Worm (Caenorhabditis elegans): Measurements from ENCODE around the gene BE10.4.

BE10.4 gene

DNA sequence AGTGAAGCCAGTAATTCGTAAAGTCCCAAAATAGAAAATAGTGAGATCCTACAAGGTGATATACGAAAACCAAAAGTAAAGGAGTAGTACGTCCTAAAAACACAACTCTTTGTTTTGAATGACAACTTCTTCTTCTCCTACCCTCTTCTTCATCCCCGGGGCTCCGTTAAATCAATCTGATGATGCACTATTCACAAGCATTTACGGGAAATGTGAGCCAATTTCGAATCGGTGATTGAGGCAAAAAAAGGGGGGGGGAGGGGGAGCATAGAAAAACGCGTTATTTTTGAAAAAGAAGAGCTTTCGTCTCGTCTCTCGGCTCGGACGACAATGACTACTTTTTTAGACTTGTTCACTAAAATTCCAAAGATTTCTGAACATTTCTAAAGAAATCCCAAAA is 29.4 kb upstream of the BE10.4 start:
- TF ChIP-seq hlh-26 (GFP tag; conservative IDR thresholded peaks at IDR 0.05) = no peak
- TF ChIP-seq nhr-179 (tag; optimal IDR thresholded peaks at IDR 0.05) = no peak
- no peak for TF ChIP-seq dpff-1 (tag; optimal IDR thresholded peaks at IDR 0.05)
- TF ChIP-seq ama-1 (optimal IDR thresholded peaks at IDR 0.05) = no peak
- TF ChIP-seq ama-1 (GFP tag; optimal IDR thresholded peaks at IDR 0.05) = no peak
- TF ChIP-seq lsy-27 (tag; optimal IDR thresholded peaks at IDR 0.05; ENCODE audit: borderline replicate concordance, insufficient read depth) = no peak
- no peak for TF ChIP-seq lin-54 (GFP tag; optimal IDR thresholded peaks at IDR 0.05)

DNA sequence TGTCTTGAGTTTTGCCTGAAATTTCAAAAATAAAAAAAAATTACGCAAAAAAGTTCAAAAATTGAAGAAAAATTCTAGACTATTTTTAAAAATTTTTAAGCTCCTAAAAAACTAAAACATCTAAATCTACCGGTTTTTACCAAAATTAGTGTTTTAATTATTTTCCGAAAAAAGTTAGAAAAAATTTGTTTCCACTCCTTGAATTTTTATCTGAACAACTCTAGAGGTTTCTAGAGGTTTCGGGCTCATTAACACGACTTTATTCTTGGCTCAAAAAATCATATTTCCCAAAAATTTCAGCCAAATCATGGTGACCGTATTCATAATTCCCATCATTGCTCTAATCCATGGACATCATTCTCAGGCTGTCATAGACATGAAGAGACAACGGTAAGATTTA is 28.4 kb upstream of the BE10.4 start, which contains the start of gene lgc-37:
Gene lgc-37 (plus strand): TSS at position 301 of the 400 bp plus-strand sequence.
- TF ChIP-seq C06A6.2 (GFP tag; conservative IDR thresholded peaks at IDR 0.05) (no peak), ekl-4 (GFP tag; IDR thresholded peaks at IDR 0.05) (no peak), zim-3 (tag; optimal IDR thresholded peaks at IDR 0.05) (no peak), somi-1 (GFP tag; optimal IDR thresholded peaks at IDR 0.05) (no peak), lin-40 (tag; optimal IDR thresholded peaks at IDR 0.05) (no peak), athp-1 (tag; optimal IDR thresholded peaks at IDR 0.05) (no peak), gei-17 (GFP tag; optimal IDR thresholded peaks at IDR 0.05) (no peak), egrh-3 (GFP tag; IDR thresholded peaks at IDR 0.05) (no peak), F49E8.2 (tag; optimal IDR thresholded peaks at IDR 0.05; ENCODE audit: insufficient read depth) (no peak)

DNA sequence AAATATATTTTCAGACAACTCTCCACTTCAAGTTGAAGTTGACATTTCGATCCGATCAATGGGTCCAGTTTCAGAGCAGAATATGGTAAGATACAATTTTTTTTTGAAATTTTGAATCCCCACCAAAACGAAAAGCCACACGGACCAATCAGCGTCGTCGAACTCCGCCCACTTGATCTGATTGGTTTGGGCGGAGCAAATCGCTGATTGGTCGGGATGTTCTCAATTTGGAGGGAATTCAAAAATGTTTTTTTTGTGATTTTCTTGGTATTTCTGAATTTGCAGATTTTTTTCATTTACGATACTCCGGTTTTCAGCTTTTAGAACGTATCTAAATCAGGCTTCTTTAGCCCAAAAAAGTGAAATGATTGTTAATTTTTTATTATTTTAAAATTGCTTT is 27.9 kb upstream of the BE10.4 start:
- TF ChIP-seq cebp-1 (GFP tag; IDR thresholded peaks at IDR 0.05) (no peak), cebp-1 (tag; optimal IDR thresholded peaks at IDR 0.05) (no peak), mel-28 (tag; optimal IDR thresholded peaks at IDR 0.05; ENCODE audit: borderline replicate concordance) (no peak), bed-1 (GFP tag; IDR thresholded peaks at IDR 0.05) (no peak)

DNA sequence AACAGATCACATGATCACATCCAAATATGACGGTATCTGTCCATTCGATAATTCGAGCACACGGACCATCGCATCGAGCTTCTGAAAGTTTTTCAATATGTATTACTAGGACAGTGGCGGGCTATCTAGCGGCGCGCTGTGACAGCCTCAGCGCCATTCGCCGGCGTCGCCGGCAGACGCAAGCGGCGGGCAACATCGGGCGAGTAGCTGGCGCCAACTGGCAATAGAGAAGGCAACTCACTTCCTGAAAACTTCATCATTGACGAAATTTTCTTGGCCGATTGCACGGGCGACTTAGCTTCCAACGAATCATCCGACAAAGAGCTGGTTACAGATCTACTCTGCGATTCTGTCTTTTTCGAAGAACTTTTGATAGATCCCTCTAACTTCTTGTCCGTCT is 25.1 kb upstream of the BE10.4 start:
- no peak for TF ChIP-seq aptf-2 (GFP tag; conservative IDR thresholded peaks at IDR 0.05)
- TF ChIP-seq F37B4.10 (GFP tag; IDR thresholded peaks at IDR 0.05) = 0 out of 2 replicates have a peak, but pooled peaks have one; percentile 8

DNA sequence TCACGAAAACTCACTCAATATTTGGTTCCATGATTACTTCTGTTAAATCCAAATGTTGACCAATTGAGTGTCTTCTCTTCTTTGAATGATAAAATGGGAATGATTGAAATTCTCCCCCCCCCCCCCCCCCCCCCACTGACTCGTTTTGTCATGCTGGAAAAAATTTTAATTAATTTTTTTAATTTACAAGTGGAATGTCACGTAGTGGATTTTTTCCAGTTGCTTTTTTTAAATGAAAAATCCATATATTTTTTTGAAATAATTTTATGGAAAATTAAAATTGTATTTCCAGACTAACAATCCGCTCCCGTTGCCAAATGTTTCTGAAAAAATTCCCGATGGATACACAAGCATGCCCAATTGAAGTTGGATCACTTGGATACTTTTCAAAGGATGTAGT is 23.9 kb upstream of the BE10.4 start, which contains the start of gene BE10.1:
Gene BE10.1 (minus strand): TSS at position 101 of the 400 bp plus-strand sequence.
- TF ChIP-seq attf-3 (GFP tag; conservative IDR thresholded peaks at IDR 0.05) = no peak
- no peak for TF ChIP-seq atf-7 (tag; optimal IDR thresholded peaks at IDR 0.05)
- TF ChIP-seq B0336.3 (GFP tag; IDR thresholded peaks at IDR 0.05) = no peak
- TF ChIP-seq lin-40 (tag; optimal IDR thresholded peaks at IDR 0.05) = no peak
- TF ChIP-seq madf-3 (GFP tag; IDR thresholded peaks at IDR 0.05) = no peak
- TF ChIP-seq ZK185.1 (tag; optimal IDR thresholded peaks at IDR 0.05; ENCODE audit: poor library complexity, severe bottlenecking) = no peak
- no peak for TF ChIP-seq Y95B8A.8 (GFP tag; IDR thresholded peaks at IDR 0.05)
- TF ChIP-seq B0261.1 (tag; optimal IDR thresholded peaks at IDR 0.05) = no peak
- TF ChIP-seq pbrm-1 (GFP tag; IDR thresholded peaks at IDR 0.05) = no peak
- TF ChIP-seq egrh-3 (GFP tag; IDR thresholded peaks at IDR 0.05) = no peak
- no peak for TF ChIP-seq K11D2.4 (GFP tag; IDR thresholded peaks at IDR 0.05)
- no peak for TF ChIP-seq athp-1 (tag; optimal IDR thresholded peaks at IDR 0.05)
- no peak for TF ChIP-seq nhr-27 (tag; optimal IDR thresholded peaks at IDR 0.05)
- no peak for TF ChIP-seq snpc-3.4 (tag; optimal IDR thresholded peaks at IDR 0.05)
- TF ChIP-seq nfya-2 (GFP tag; IDR thresholded peaks at IDR 0.05) = no peak
- TF ChIP-seq lir-1 (GFP tag; conservative IDR thresholded peaks at IDR 0.05) = no peak
